Worm (Caenorhabditis elegans) whole organism, L1 larva: ENCODE results near the gene dohh-1.

Experiments used
- C16A3.4 ChIP-seq: fragments of 150-350 bp; optimal IDR thresholded peaks from 2 replicates; lab custom pipeline; 2014; ENCODE audit warnings: missing biosample characterization, missing genetic modification characterization
- aha-1 ChIP-seq: fragments of 150-350 bp; optimal IDR thresholded peaks from 2 replicates; lab custom pipeline; 2014; ENCODE audit warnings: missing biosample characterization, missing genetic modification characterization
- aly-2 ChIP-seq: fragments of 150-350 bp; optimal IDR thresholded peaks from 2 replicates; lab custom pipeline; 2014; ENCODE audit warnings: missing biosample characterization, missing genetic modification characterization
- ceh-88 ChIP-seq: fragments of 200-800 bp; sonication (Bioruptor generic); IDR thresholded peaks from 2 replicates; pipeline ENCODE4 v1.3.6; 2022; ENCODE audit warnings: missing genetic modification characterization, missing compliant biosample characterization
- efl-1 ChIP-seq, 4 experiments: fragments of 150-350 bp; optimal IDR thresholded peaks in 3 of 4; peaks in 1 of 4; 1 replicate in 1 of 4; 2 replicates in 3 of 4; lab custom pipeline; 2014; ENCODE audit warnings: missing biosample characterization in 2 of 4, missing genetic modification characterization in 2 of 4, missing genetic modification reagents in 2 of 4
- efl-3 ChIP-seq: fragments of 200-800 bp; sonication (Bioruptor generic); optimal IDR thresholded peaks from 2 replicates; lab custom pipeline; 2018; ENCODE audit warnings: mild to moderate bottlenecking, missing genetic modification characterization, missing compliant biosample characterization
- elt-2 ChIP-seq: sonication (generic microtip); optimal IDR thresholded peaks from 2 replicates; lab custom pipeline; 2016; ENCODE audit warnings: missing genetic modification characterization, mild to moderate bottlenecking, inconsistent platforms, missing compliant biosample characterization, missing genetic modification reagents
- elt-3 ChIP-seq, 6 experiments: fragments of 150-350 bp in 1 of 6; sonication (generic microtip); optimal IDR thresholded peaks; 2 replicates each; lab custom pipeline; 2017 to 2018; ENCODE audit warnings: missing biosample characterization in 6 of 6, missing genetic modification characterization in 6 of 6, inconsistent platforms in 1 of 6
- ets-5 ChIP-seq: fragments of 200-800 bp; sonication (Bioruptor generic); IDR thresholded peaks from 2 replicates; pipeline ENCODE4 v1.3.6; 2022; ENCODE audit warnings: missing genetic modification characterization, missing compliant biosample characterization
- fos-1 ChIP-seq: fragments of 150-350 bp; optimal IDR thresholded peaks from 2 replicates; lab custom pipeline; 2014; ENCODE audit warnings: missing biosample characterization, missing genetic modification characterization
- hlh-17 ChIP-seq: fragments of 200-800 bp; sonication (Bioruptor generic); optimal IDR thresholded peaks from 2 replicates; lab custom pipeline; 2018; ENCODE audit warnings: missing genetic modification characterization, mild to moderate bottlenecking, missing compliant biosample characterization, moderate library complexity, borderline replicate concordance
- hpl-2 ChIP-seq: fragments of 150-350 bp; optimal IDR thresholded peaks from 2 replicates; lab custom pipeline; 2014; ENCODE audit warnings: missing biosample characterization, missing genetic modification reagents, missing genetic modification characterization
- irx-1 ChIP-seq: sonication (generic microtip); optimal IDR thresholded peaks from 2 replicates; lab custom pipeline; 2016; ENCODE audit warnings: missing genetic modification characterization, missing compliant biosample characterization
- lin-13 ChIP-seq: fragments of 150-350 bp; optimal IDR thresholded peaks from 2 replicates; lab custom pipeline; 2014; ENCODE audit warnings: missing biosample characterization, missing genetic modification reagents, missing genetic modification characterization
- lin-35 ChIP-seq, 2 experiments: fragments of 150-350 bp; optimal IDR thresholded peaks; 2 replicates each; lab custom pipeline; 2014; ENCODE audit warnings: missing biosample characterization in 2 of 2, missing genetic modification characterization in 2 of 2, missing genetic modification reagents in 2 of 2
- lin-39 ChIP-seq: fragments of 150-350 bp; optimal IDR thresholded peaks from 2 replicates; lab custom pipeline; 2014; ENCODE audit warnings: missing biosample characterization, missing genetic modification reagents, missing genetic modification characterization
- lsy-2 ChIP-seq, 2 experiments: fragments of 150-350 bp; optimal IDR thresholded peaks; 2 replicates each; lab custom pipeline; 2014; ENCODE audit warnings: missing biosample characterization in 2 of 2, missing genetic modification characterization in 2 of 2
- mab-9 ChIP-seq: fragments of 200-800 bp; sonication (Bioruptor generic); IDR thresholded peaks from 2 replicates; pipeline ENCODE4 v1.3.6; 2022; ENCODE audit warnings: missing genetic modification reagents, missing genetic modification characterization, missing compliant biosample characterization
- mdl-1 ChIP-seq, 2 experiments: fragments of 150-350 bp; optimal IDR thresholded peaks; 2 replicates each; lab custom pipeline; 2014 to 2017; ENCODE audit warnings: missing biosample characterization in 2 of 2, missing genetic modification characterization in 2 of 2, inconsistent platforms in 1 of 2
- mef-2 ChIP-seq: fragments of 150-350 bp; optimal IDR thresholded peaks from 2 replicates; lab custom pipeline; 2014; ENCODE audit warnings: missing biosample characterization, missing genetic modification characterization
- nhr-19 ChIP-seq: fragments of 200-800 bp; sonication (Bioruptor generic); conservative IDR thresholded peaks from 2 replicates; pipeline ENCODE4 v1.3.6; 2022; ENCODE audit warnings: missing genetic modification characterization, missing compliant biosample characterization
- nhr-20 ChIP-seq: sonication (generic microtip); optimal IDR thresholded peaks from 2 replicates; lab custom pipeline; 2016; ENCODE audit warnings: mild to moderate bottlenecking, missing genetic modification characterization, missing compliant biosample characterization
- nhr-28 ChIP-seq: fragments of 150-350 bp; optimal IDR thresholded peaks from 2 replicates; lab custom pipeline; 2014; ENCODE audit warnings: missing biosample characterization, missing genetic modification characterization
- nhr-76 ChIP-seq: sonication (generic microtip); optimal IDR thresholded peaks from 2 replicates; lab custom pipeline; 2017; ENCODE audit warnings: missing biosample characterization, missing genetic modification characterization
- nhr-85 ChIP-seq: sonication (generic microtip); peaks from one replicate; lab custom pipeline; 2016; ENCODE audit warnings: missing genetic modification characterization, inconsistent platforms, missing compliant biosample characterization
- pqm-1 ChIP-seq: sonication (generic microtip); optimal IDR thresholded peaks from 3 replicates; lab custom pipeline; 2017; ENCODE audit warnings: missing biosample characterization, missing genetic modification characterization
- skn-1 ChIP-seq: fragments of 150-350 bp; optimal IDR thresholded peaks from 2 replicates; lab custom pipeline; 2014; ENCODE audit warnings: missing biosample characterization, missing genetic modification characterization
- unc-130 ChIP-seq: fragments of 150-350 bp; optimal IDR thresholded peaks from 2 replicates; lab custom pipeline; 2017; ENCODE audit warnings: missing biosample characterization, missing genetic modification characterization, inconsistent platforms
- unc-30 ChIP-seq: sonication (generic microtip); optimal IDR thresholded peaks from 2 replicates; lab custom pipeline; 2017; ENCODE audit warnings: missing biosample characterization, missing genetic modification characterization
- unc-62 ChIP-seq: fragments of 150-350 bp; optimal IDR thresholded peaks from 2 replicates; lab custom pipeline; 2014; ENCODE audit warnings: missing biosample characterization, missing genetic modification reagents, missing genetic modification characterization
- unc-86 ChIP-seq: sonication (generic microtip); optimal IDR thresholded peaks from 2 replicates; lab custom pipeline; 2016; ENCODE audit warnings: missing genetic modification characterization, missing compliant biosample characterization
- unc-98 ChIP-seq: fragments of 200-800 bp; sonication (Bioruptor generic); IDR thresholded peaks from 2 replicates; pipeline ENCODE4 v1.3.6; 2022; ENCODE audit warnings: missing genetic modification characterization, missing compliant biosample characterization
- xbp-1 ChIP-seq: sonication (generic microtip); optimal IDR thresholded peaks from 2 replicates; lab custom pipeline; 2016; ENCODE audit warnings: missing genetic modification characterization, missing compliant biosample characterization
- ztf-11 ChIP-seq, 2 experiments: sonication (generic microtip); optimal IDR thresholded peaks; 2 replicates each; lab custom pipeline; 2016 to 2017; ENCODE audit warnings: missing genetic modification characterization in 2 of 2, missing biosample characterization in 1 of 2, missing compliant biosample characterization in 1 of 2

The dohh-1 gene

DNA sequence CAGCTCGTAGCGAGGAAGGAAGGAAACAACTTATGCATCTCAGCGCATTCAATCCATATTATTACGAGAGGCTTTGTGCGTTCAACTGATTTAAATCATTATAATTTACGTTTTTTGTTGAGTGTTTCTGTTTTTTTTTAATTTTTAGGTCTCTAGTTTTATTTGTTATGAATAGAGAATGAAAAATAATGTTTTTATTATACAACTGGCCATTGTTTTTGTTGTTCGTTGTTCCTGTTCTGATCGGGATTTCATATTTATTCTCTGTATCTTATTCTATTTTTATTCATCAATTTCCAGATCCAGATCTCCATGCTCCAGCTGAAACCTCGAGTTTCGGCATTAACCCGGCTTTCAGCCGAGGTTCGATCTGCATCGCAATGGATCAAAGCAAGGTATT lies 2.6 kb downstream of the dohh-1 start, which contains the start of gene mrps-22:
Gene mrps-22 (plus strand): TSS at position 301 of the 400 bp plus-strand sequence.
- TF ChIP-seq fos-1 (tag; lab: Kevin White, UChicago), result no peak
- no peak for TF ChIP-seq lin-35 (GFP tag; optimal IDR thresholded peaks at IDR 0.05; lab: Kevin White, UChicago)
- no peak for TF ChIP-seq lin-39
- TF ChIP-seq unc-86 (tag; lab: Kevin White, UChicago), result no peak
- TF ChIP-seq mdl-1 (tag; optimal IDR thresholded peaks at IDR 0.05; lab: Kevin White, UChicago), result no peak

DNA sequence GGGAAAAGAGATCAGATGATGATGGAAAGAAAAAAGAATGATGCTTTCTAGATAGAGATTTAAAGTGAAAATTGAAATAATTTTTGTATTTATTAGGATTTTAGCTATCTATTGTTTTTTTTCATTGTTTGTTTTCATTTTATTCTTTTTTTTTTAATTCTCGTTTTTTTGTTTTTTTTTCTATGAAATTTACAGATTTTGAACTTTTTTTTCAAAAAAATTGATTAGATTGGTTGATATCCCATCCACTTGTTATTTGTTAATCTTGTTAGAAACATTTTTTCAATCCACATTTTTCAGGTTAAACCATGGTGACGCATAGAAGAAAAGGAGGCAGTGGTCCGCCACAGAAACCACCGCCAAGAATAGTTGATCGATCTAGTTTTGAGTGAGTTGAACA lies 4.3 kb downstream of the dohh-1 start, which contains the start of gene algn-9:
Gene algn-9 (plus strand): TSS at position 301 of the 400 bp plus-strand sequence.
- no peak for TF ChIP-seq mef-2
- no peak for TF ChIP-seq xbp-1 (tag; lab: Kevin White, UChicago)
- no peak for TF ChIP-seq hlh-17 (GFP tag; lab: Kevin White, UChicago)
- no peak for TF ChIP-seq skn-1
- no peak for TF ChIP-seq aly-2 (tag; lab: Kevin White, UChicago)
- TF ChIP-seq nhr-76 (tag; lab: Kevin White, UChicago), result no peak
- no peak for TF ChIP-seq mab-9 (GFP tag; lab: Robert Waterston, UW)
- TF ChIP-seq unc-62 (GFP tag; lab: Kevin White, UChicago), result no peak

DNA sequence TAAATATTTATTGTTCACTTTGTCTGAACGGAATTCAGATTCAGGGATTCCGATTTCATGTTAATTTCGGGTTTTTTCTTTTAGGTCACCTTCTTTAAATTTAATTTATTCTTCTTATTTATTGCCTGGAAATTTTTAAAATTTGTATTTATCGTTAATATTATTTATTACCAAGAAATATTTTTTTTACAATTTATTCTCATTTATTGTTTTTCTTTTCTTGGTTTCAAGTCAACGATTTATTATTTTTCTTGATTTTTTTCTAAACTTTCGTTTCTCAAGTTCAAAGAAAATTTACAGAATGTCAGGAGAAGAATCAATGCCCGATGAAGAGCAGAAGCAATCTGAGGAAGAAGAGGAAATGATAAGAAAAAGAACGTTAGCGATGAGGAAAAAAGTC lies 8.0 kb downstream of the dohh-1 start, which contains the start of gene crn-3:
Gene crn-3 (plus strand): TSS at position 301 of the 400 bp plus-strand sequence.
- TF ChIP-seq ztf-11 (tag; optimal IDR thresholded peaks at IDR 0.05; lab: Kevin White, UChicago) (no peak), nhr-19 (GFP tag; lab: Robert Waterston, UW) (no peak), C16A3.4 (no peak)

DNA sequence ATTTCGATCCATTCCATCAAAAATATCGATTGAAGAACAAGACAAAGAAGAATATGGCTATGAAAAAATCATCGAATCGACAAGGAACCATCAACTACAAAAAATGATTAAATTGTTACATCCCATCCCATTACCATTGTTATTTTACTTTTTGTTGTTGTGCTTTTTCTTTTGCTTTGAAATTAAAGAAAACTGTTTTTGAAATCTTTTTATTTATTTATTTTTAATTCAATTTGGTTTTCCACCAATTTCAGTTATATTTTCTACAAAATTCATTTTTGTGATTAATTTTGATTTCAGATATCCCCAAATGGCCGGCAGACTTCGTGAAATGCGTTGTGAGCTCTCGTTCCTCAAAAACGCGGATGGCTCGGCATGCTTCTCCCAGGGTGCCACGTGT lies 12.7 kb downstream of the dohh-1 start, which contains the start of gene crn-5:
Gene crn-5 (plus strand): TSS at position 301 of the 400 bp plus-strand sequence.
- TF ChIP-seq unc-98 (no peak), efl-1 (optimal IDR thresholded peaks at IDR 0.05; lab: Kevin White, UChicago) (no peak), efl-1 (GFP tag; optimal IDR thresholded peaks at IDR 0.05 in 1 of 2; lab: Kevin White, UChicago) (no peak)
- TF ChIP-seq, all 84 proteins: peak for 0

DNA sequence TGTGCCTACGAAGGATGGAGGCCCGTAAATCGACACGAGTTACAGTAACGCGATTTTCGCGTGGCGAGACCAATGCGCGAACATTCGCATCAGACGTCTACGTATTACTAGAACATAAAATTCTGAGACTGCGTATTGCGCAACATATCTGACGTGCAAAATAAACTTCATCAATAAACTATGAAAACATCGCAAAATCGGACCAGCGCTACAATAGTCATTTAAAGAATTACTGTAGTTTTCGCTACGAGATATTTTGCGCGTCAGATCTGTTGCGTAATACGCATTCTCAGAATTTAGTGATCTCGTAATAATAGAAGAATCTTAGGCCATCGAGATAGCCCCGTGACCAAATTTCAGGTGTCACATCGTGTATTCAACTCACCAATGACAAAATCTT lies 14.6 kb downstream of the dohh-1 start:
- no peak for TF ChIP-seq ceh-88 (GFP tag; lab: Robert Waterston, UW)
- no peak for TF ChIP-seq irx-1 (tag; lab: Kevin White, UChicago)

DNA sequence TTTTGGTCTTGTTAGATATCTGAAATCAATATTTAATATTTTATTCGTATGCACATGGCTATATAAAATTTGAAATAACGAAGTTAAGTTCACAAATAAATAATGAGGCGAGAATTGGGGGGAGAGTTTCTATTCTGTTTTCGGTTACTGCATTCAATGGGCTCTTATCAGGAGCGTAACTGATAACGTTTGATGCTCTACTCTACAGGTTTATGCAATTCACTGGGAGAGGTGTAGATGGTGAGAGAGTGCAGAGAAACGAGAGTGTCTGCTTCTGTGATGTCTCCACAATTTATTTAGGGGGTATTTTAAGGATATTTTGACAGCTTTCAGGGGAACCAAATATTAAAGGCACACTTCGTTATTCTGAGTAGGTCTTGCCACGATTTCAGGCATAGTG lies 15.0 kb downstream of the dohh-1 start, which contains the start of gene C14A4.6:
Gene C14A4.6 (minus strand): TSS at position 19 of the 400 bp plus-strand sequence.
- TF ChIP-seq lin-13 (GFP tag; lab: Kevin White, UChicago) (no peak), mdl-1 (tag; optimal IDR thresholded peaks at IDR 0.05; lab: Kevin White, UChicago) (no peak), nhr-19 (GFP tag; lab: Robert Waterston, UW) (no peak), lsy-2 (tag; optimal IDR thresholded peaks at IDR 0.05; lab: Kevin White, UChicago) (no peak), lin-35 (GFP tag; optimal IDR thresholded peaks at IDR 0.05; lab: Kevin White, UChicago) (peak in 1 of 2 experiments; percentile 46), aha-1 (tag; lab: Kevin White, UChicago) (no peak), nhr-85 (no peak), pqm-1 (peak; percentile 34), efl-1 (optimal IDR thresholded peaks at IDR 0.05; lab: Kevin White, UChicago) (no peak), efl-1 (GFP tag; optimal IDR thresholded peaks at IDR 0.05 in 1 of 2; lab: Kevin White, UChicago) (no peak), elt-2 (tag; lab: Kevin White, UChicago) (peak; percentile 79), hpl-2 (GFP tag; lab: Kevin White, UChicago) (no peak), unc-130 (tag; lab: Kevin White, UChicago) (no peak), elt-3 (tag; optimal IDR thresholded peaks at IDR 0.05; lab: Kevin White, UChicago) (no peak), efl-3 (GFP tag; lab: Kevin White, UChicago) (no peak), nhr-20 (tag; lab: Kevin White, UChicago) (no peak), ets-5 (GFP tag; lab: Robert Waterston, UW) (no peak), nhr-28 (tag; lab: Kevin White, UChicago) (no peak), unc-30 (tag; lab: Kevin White, UChicago) (no peak)
- TF ChIP-seq, all 84 proteins: peak for 3
